Worm (Caenorhabditis elegans) whole organism, early embryonic: ENCODE data around the gene clec-121.
"Not testable (repeated sequence)": the region's sequence is repeated elsewhere in the genome, so short reads cannot be mapped to it uniquely, and the experiment has no call there.

Experiments used
- B0310.2 ChIP-seq: sonication (generic microtip); optimal IDR thresholded peaks from 2 replicates; lab custom pipeline; 2016; ENCODE audit warnings: mild to moderate bottlenecking, missing genetic modification characterization, missing compliant biosample characterization
- ama-1 ChIP-seq: fragments of 150-350 bp; optimal IDR thresholded peaks from 2 replicates; lab custom pipeline; 2014
- ets-7 ChIP-seq: sonication (generic microtip); optimal IDR thresholded peaks from 2 replicates; lab custom pipeline; 2016; ENCODE audit warnings: missing genotype, missing genetic modification characterization, missing compliant biosample characterization
- pes-1 ChIP-seq: fragments of 200-800 bp; sonication (Bioruptor generic); IDR thresholded peaks from 2 replicates; pipeline ENCODE4 v1.3.6; 2022; ENCODE audit warnings: missing genetic modification reagents, missing genetic modification characterization, missing compliant biosample characterization
- scrt-1 ChIP-seq: fragments of 200-800 bp; sonication (Bioruptor generic); IDR thresholded peaks from 2 replicates; pipeline ENCODE4 v1.3.6; 2022; ENCODE audit warnings: missing genetic modification characterization, missing compliant biosample characterization

DNA sequence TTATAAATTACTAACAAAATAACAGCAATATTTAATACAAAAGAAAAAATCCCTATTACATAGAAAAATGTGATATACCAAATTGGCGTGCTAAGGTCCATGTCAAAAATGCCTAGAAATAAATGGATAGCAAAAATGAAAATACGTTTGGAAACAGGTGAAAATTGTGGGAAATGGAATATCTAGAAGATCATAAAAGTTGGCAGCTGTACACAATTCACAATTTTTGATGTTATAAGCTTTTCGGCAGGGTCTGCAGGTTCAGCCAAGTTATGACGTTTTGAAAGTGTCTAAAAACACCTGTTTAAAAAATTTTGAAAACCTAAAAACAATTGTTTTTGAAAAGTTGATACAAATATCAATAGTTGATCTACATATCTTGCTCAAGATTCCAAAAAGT is 40.7 kb downstream of the clec-121 start, which contains the start of gene sri-42:
- TF ChIP-seq B0310.2; ama-1 (lab: Kevin White, UChicago); scrt-1; ets-7 (tag; lab: Kevin White, UChicago); pes-1: not testable (repeated sequence)
